Fruit fly (Drosophila melanogaster): ENCODE results near the gene Smyd4-2.

DNA sequence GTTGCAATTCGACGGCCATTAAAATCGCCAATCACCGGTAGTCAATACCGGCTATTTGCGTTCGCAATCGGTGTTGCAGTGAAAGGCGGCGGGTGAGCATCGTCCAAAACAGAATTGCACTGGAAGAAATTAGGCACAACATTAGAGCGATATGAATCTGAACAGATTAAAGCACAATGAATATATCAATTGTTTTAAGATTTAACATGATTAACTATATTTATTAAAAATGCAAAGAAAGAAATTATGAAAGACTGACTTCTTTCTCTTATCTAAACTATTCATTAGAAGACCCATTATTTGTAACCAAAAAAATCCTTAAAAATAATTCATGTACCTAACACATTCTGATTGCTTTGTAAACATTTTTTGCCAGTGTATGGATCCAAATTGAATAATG, 45.8 kb upstream of the Smyd4-2 start:
- no peak for TF ChIP-seq CG8478 (optimal IDR thresholded peaks at IDR 0.05)
- TF ChIP-seq CTCF (optimal IDR thresholded peaks at IDR 0.05), result no peak
